Fruit fly (Drosophila melanogaster): ENCODE measurements around the gene Ddx1.

Gene Ddx1

dm6 chr3L:22277186-22277585 is 14.0 kb downstream of the Ddx1 start (continued):
- TF ChIP-seq MTF-1 (GFP tag; optimal IDR thresholded peaks at IDR 0.05; ENCODE audit: borderline replicate concordance) = no peak
- TF ChIP-seq Hr39 (optimal IDR thresholded peaks at IDR 0.05) = no peak
- peak; percentile 70; the same call in 2 of the 4 replicates for TF ChIP-seq Gug (GFP tag; IDR thresholded peaks at IDR 0.05)
- no peak for TF ChIP-seq Fer3 (tag; optimal IDR thresholded peaks at IDR 0.05)
- TF ChIP-seq lmd (GFP tag; IDR thresholded peaks at IDR 0.05) = peak; percentile 62
- no peak for TF ChIP-seq pita (GFP tag; optimal IDR thresholded peaks at IDR 0.05)
- TF ChIP-seq CG4617 (GFP tag; optimal IDR thresholded peaks at IDR 0.05; ENCODE audit: borderline replicate concordance) = no peak
- TF ChIP-seq sna (GFP tag; IDR thresholded peaks at IDR 0.05; ENCODE audit: partially characterized antibody) = no peak
- peak in 1 of 2 experiments; percentile 38 for TF ChIP-seq dpn (GFP tag; optimal IDR thresholded peaks at IDR 0.05)
- TF ChIP-seq CG8089 (GFP tag; optimal IDR thresholded peaks at IDR 0.05) = no peak
- peak; percentile 42; the same call in 1 of the 2 replicates for TF ChIP-seq CG4404 (GFP tag; IDR thresholded peaks at IDR 0.05)
- TF ChIP-seq hbn (GFP tag; IDR thresholded peaks at IDR 0.05; ENCODE audit: partially characterized antibody) = no peak
- TF ChIP-seq gsb-n (tag; optimal IDR thresholded peaks at IDR 0.05) = no peak
- TF ChIP-seq CG11695 (GFP tag; IDR thresholded peaks at IDR 0.05) = peak; percentile 67; the same call in 2 of the 3 replicates
- TF ChIP-seq tap (tag; optimal IDR thresholded peaks at IDR 0.05) = no peak
- TF ChIP-seq CG6272 (GFP tag; IDR thresholded peaks at IDR 0.05) = peak; percentile 48
- TF ChIP-seq CG30020 (tag; optimal IDR thresholded peaks at IDR 0.05) = no peak
- TF ChIP-seq Hsf (GFP tag; optimal IDR thresholded peaks at IDR 0.05) = peak; percentile 34
- no peak for TF ChIP-seq Neu2 (GFP tag; optimal IDR thresholded peaks at IDR 0.05; ENCODE audit: borderline replicate concordance)
- no peak for TF ChIP-seq Atf3 (GFP tag; optimal IDR thresholded peaks at IDR 0.05)
- TF ChIP-seq pb (GFP tag; optimal IDR thresholded peaks at IDR 0.05) = no peak
- TF ChIP-seq en (GFP tag; optimal IDR thresholded peaks at IDR 0.05) = no peak
- TF ChIP-seq CG1602 (GFP tag; optimal IDR thresholded peaks at IDR 0.05) = peak; percentile 17
- TF ChIP-seq CG15696 (tag; optimal IDR thresholded peaks at IDR 0.05) = no peak
- TF ChIP-seq lov (optimal IDR thresholded peaks at IDR 0.05) = no peak
- no peak for TF ChIP-seq lov (GFP tag; IDR thresholded peaks at IDR 0.05)
- no peak for TF ChIP-seq Xbp1 (GFP tag; optimal IDR thresholded peaks at IDR 0.05)
- TF ChIP-seq toy (GFP tag; IDR thresholded peaks at IDR 0.05) = no peak
- TF ChIP-seq CG18476 (GFP tag; optimal IDR thresholded peaks at IDR 0.05) = peak; percentile 12
- no peak for TF ChIP-seq CG13123 (GFP tag; optimal IDR thresholded peaks at IDR 0.05)
- TF ChIP-seq CG12391 (tag; optimal IDR thresholded peaks at IDR 0.05) = no peak
- TF ChIP-seq phol (tag; optimal IDR thresholded peaks at IDR 0.05) = no peak
- peak; percentile 30 for TF ChIP-seq dmrt11E (tag; optimal IDR thresholded peaks at IDR 0.05)
- peak in 1 of 2 experiments; percentile 37 for TF ChIP-seq Pdp1 (GFP tag; optimal IDR thresholded peaks at IDR 0.05)
- TF ChIP-seq gsb (GFP tag; IDR thresholded peaks at IDR 0.05) = 0 out of 2 replicates have a peak, but pooled peaks have one; percentile 8
- TF ChIP-seq CG2202 (tag; optimal IDR thresholded peaks at IDR 0.05) = no peak
- TF ChIP-seq CG13296 (GFP tag; optimal IDR thresholded peaks at IDR 0.05) = peak; percentile 32
- no peak for TF ChIP-seq CG6791 (GFP tag; IDR thresholded peaks at IDR 0.05; ENCODE audit: partially characterized antibody)
- no peak for TF ChIP-seq br (optimal IDR thresholded peaks at IDR 0.05)
- TF ChIP-seq CG17385 (GFP tag; optimal IDR thresholded peaks at IDR 0.05) = peak; percentile 30
- no peak for TF ChIP-seq lab (GFP tag; optimal IDR thresholded peaks at IDR 0.05)
- TF ChIP-seq CG5953 (GFP tag; IDR thresholded peaks at IDR 0.05) = no peak
- TF ChIP-seq CG31388 (GFP tag; optimal IDR thresholded peaks at IDR 0.05) = no peak
- TF ChIP-seq NC2β (GFP tag; optimal IDR thresholded peaks at IDR 0.05) = no peak
- no peak for TF ChIP-seq CG17912 (GFP tag; optimal IDR thresholded peaks at IDR 0.05)
- TF ChIP-seq jigr1 (GFP tag; IDR thresholded peaks at IDR 0.05) = 0 out of 3 replicates have a peak, but pooled peaks have one; percentile 27
- TF ChIP-seq inv (GFP tag; IDR thresholded peaks at IDR 0.05; ENCODE audit: partially characterized antibody) = no peak
- peak; percentile 48; the same call in 1 of the 2 replicates for TF ChIP-seq sisA (GFP tag; IDR thresholded peaks at IDR 0.05)
- no peak for TF ChIP-seq fd102C (GFP tag; optimal IDR thresholded peaks at IDR 0.05)
- peak; percentile 44; the same call in 1 of the 2 replicates for TF ChIP-seq seq (GFP tag; IDR thresholded peaks at IDR 0.05)
- TF ChIP-seq Kr (GFP tag; optimal IDR thresholded peaks at IDR 0.05) = no peak
